Worm (Caenorhabditis elegans): ENCODE measurements around the gene mlt-10.
"Not testable (repeated sequence)": the region's sequence is repeated elsewhere in the genome, so short reads cannot be mapped to it uniquely, and the experiment has no call there.

The mlt-10 gene

ce11 chrII:587533-587932 is 41.0 kb downstream of the mlt-10 start, which contains the start of gene fbxb-34:
fbxb-34 (plus strand) TSS chrII:587833.
- TF ChIP-seq nhr-76 (tag; optimal IDR thresholded peaks at IDR 0.05) (no peak), pha-4 (tag; optimal IDR thresholded peaks at IDR 0.05) (no peak), nhr-43 (tag; optimal IDR thresholded peaks at IDR 0.05; ENCODE audit: poor library complexity, severe bottlenecking) (no peak), egl-27 (tag; optimal IDR thresholded peaks at IDR 0.05) (no peak), ceh-82 (tag; optimal IDR thresholded peaks at IDR 0.05) (no peak), lin-39 (tag; optimal IDR thresholded peaks at IDR 0.05) (no peak), daf-12 (tag; optimal IDR thresholded peaks at IDR 0.05) (no peak), ztf-11 (tag; optimal IDR thresholded peaks at IDR 0.05) (no peak), elt-1 (tag; optimal IDR thresholded peaks at IDR 0.05) (no peak), nhr-12 (tag; optimal IDR thresholded peaks at IDR 0.05) (no peak), mml-1 (tag; optimal IDR thresholded peaks at IDR 0.05) (no peak), unc-62 (GFP tag; optimal IDR thresholded peaks at IDR 0.05) (no peak), ceh-9 (tag; optimal IDR thresholded peaks at IDR 0.05) (no peak), pqm-1 (tag; optimal IDR thresholded peaks at IDR 0.05) (no peak), snpc-4 (tag; optimal IDR thresholded peaks at IDR 0.05) (no peak), fkh-2 (tag; optimal IDR thresholded peaks at IDR 0.05) (no peak)

DNA sequence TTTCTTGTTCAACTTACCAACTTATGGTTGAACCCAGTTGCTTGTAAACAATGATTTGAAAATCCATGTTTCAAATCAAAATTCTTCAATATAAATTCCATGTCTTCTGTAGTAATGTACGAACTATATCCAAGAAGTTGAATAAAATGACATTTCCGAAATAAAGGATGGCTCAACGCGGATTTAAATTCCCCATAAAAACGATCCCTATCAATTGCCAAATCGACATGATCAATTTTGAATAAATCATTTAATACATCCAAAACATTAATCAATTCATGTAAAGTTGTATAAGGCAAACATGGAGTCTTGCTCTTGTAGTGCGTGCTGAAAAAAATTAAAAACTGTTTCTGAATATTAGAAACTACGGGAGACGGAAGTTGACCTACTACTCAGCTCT is 44.6 kb downstream of the mlt-10 start, which contains the start of gene W08F4.10:
TSS of gene W08F4.10 (minus strand) at position 101 of the 400 bp plus-strand sequence.
- TF ChIP-seq pha-4 (tag; optimal IDR thresholded peaks at IDR 0.05) = no peak

DNA sequence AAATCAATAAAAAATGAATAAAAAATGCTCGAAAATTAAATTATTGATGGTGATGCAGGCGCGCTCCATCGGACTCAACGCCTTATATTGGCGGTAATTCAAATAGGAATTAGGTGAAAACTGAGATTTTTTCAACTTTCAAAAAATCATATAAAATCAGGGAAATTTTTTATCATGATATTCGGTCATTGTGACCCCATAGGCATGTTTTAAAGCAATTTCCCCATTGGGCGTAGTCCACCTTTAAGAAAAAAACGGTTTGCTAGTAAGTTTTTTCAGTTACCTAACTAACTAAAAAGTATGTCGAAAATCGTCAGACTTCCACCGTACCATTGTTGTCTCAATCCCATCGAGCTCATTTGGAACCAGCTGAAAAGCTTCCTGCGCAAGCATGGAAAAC is 46.7 kb downstream of the mlt-10 start, which contains the start of gene W08F4.1:
TSS of gene W08F4.1 (plus strand) at position 301 of the 400 bp plus-strand sequence.
- not testable (repeated sequence) for TF ChIP-seq nhr-76, nhr-77, lsy-12 (tag; optimal IDR thresholded peaks at IDR 0.05)

DNA sequence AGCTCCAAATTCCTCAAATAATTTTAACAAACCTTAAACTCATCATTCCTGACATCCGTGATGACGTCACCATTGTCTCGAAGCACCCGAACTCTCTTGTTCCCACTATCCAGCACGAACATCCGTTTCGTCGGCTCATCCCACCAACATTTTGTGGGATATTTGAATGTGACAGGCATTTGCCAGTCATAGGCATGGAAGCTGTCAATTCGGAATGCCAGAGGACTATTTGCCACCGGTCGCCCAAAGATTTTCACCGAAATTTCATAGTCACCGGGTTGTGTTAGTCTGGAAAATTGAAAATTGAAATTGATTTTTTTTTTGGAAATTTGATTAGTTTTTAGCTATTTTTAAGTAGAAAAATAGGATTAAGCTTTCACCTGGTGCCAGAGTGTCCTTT is 50.2 kb downstream of the mlt-10 start:
- TF ChIP-seq mdl-1 (tag; optimal IDR thresholded peaks at IDR 0.05) (no peak), aly-2 (tag; optimal IDR thresholded peaks at IDR 0.05) (no peak), tbx-2 (tag; optimal IDR thresholded peaks at IDR 0.05) (no peak), snpc-4 (tag; optimal IDR thresholded peaks at IDR 0.05) (no peak), daf-12 (tag; optimal IDR thresholded peaks at IDR 0.05) (no peak), sea-2 (GFP tag; optimal IDR thresholded peaks at IDR 0.05) (no peak), nhr-43 (tag; optimal IDR thresholded peaks at IDR 0.05; ENCODE audit: poor library complexity, severe bottlenecking) (no peak), nhr-76 (tag; optimal IDR thresholded peaks at IDR 0.05) (no peak), jun-1 (tag; optimal IDR thresholded peaks at IDR 0.05) (no peak), nhr-12 (tag; optimal IDR thresholded peaks at IDR 0.05) (no peak), ama-1 (optimal IDR thresholded peaks at IDR 0.05) (no peak), skn-1 (tag; optimal IDR thresholded peaks at IDR 0.05) (no peak), unc-39 (tag; optimal IDR thresholded peaks at IDR 0.05) (no peak), nhr-67 (tag; optimal IDR thresholded peaks at IDR 0.05) (no peak), ceh-28 (tag; optimal IDR thresholded peaks at IDR 0.05) (no peak), lin-15B (tag; optimal IDR thresholded peaks at IDR 0.05) (no peak), mml-1 (tag; optimal IDR thresholded peaks at IDR 0.05) (no peak), fkh-10 (GFP tag; optimal IDR thresholded peaks at IDR 0.05) (no peak), fos-1 (tag; optimal IDR thresholded peaks at IDR 0.05) (no peak), nhr-237 (tag; optimal IDR thresholded peaks at IDR 0.05) (no peak)

DNA sequence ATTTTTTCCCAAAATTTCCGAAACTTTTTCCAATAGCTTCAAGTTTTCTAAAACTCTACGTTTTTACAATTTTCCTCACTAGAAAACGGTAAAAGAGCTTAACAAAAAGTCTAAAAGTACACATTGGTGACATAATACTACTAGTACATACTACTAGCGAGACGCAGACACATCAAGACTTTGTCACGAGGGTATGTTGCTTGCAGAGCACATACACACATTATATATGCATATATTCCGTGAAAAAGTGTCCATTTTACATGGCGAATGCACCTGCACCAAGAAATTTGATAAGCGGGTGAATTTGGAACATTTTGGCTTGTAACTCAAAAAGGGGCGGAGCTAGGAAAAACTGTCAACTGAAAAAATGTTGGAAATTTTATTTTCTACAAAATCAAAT is 54.8 kb downstream of the mlt-10 start:
- TF ChIP-seq skn-1 (tag; optimal IDR thresholded peaks at IDR 0.05) = peak; percentile 29
- peak; percentile 63 for TF ChIP-seq nfya-1 (tag; optimal IDR thresholded peaks at IDR 0.05; ENCODE audit: insufficient read depth)
- TF ChIP-seq pqm-1 (tag; optimal IDR thresholded peaks at IDR 0.05) = peak; percentile 28
- TF ChIP-seq hmg-11 (tag; optimal IDR thresholded peaks at IDR 0.05) = peak; percentile 58
- TF ChIP-seq elt-2 (tag; optimal IDR thresholded peaks at IDR 0.05) = peak; percentile 23
- peak; percentile 92 for TF ChIP-seq pha-4 (tag; optimal IDR thresholded peaks at IDR 0.05)
- peak; percentile 15 for TF ChIP-seq mdl-1 (tag; optimal IDR thresholded peaks at IDR 0.05)
- no peak for TF ChIP-seq fos-1 (tag; optimal IDR thresholded peaks at IDR 0.05)
- TF ChIP-seq egl-5 (tag; optimal IDR thresholded peaks at IDR 0.05) = peak; percentile 28
- peak; percentile 63 for TF ChIP-seq lin-39 (tag; optimal IDR thresholded peaks at IDR 0.05)
- no peak for TF ChIP-seq nhr-11 (tag; optimal IDR thresholded peaks at IDR 0.05)
- TF ChIP-seq lin-15B (tag; optimal IDR thresholded peaks at IDR 0.05) = no peak
